Worm (Caenorhabditis elegans) whole organism, mixed stage, embryonic: Measurements from ENCODE around the gene grl-7.

ENCODE experiments used
- ces-1 ChIP-seq: fragments of 150-350 bp; optimal IDR thresholded peaks from 2 replicates; lab custom pipeline; 2014; ENCODE audit warnings: missing biosample characterization, missing genetic modification reagents, missing genetic modification characterization
- elt-1 ChIP-seq: sonication (generic microtip); optimal IDR thresholded peaks from 2 replicates; lab custom pipeline; 2017; ENCODE audit warnings: missing genetic modification characterization, mild to moderate bottlenecking, missing compliant biosample characterization, antibody characterized with exemption, moderate library complexity, borderline replicate concordance; ENCODE audit not compliant: insufficient read depth
- elt-3 ChIP-seq: fragments of 150-350 bp; optimal IDR thresholded peaks from 2 replicates; lab custom pipeline; 2014; ENCODE audit warnings: missing biosample characterization, missing genetic modification characterization
- lsy-2 ChIP-seq: fragments of 150-350 bp; optimal IDR thresholded peaks from 2 replicates; lab custom pipeline; 2014; ENCODE audit warnings: missing biosample characterization, missing genetic modification characterization
- mep-1 ChIP-seq: fragments of 150-350 bp; optimal IDR thresholded peaks from 2 replicates; lab custom pipeline; 2017; ENCODE audit warnings: missing biosample characterization, missing genetic modification reagents, missing genetic modification characterization, inconsistent platforms
- nhr-76 ChIP-seq: sonication (generic microtip); optimal IDR thresholded peaks from 2 replicates; lab custom pipeline; 2017; ENCODE audit warnings: missing biosample characterization, missing genetic modification characterization
- snpc-4 ChIP-seq: fragments of 150-350 bp; optimal IDR thresholded peaks from 2 replicates; lab custom pipeline; 2014; ENCODE audit warnings: missing biosample characterization, missing genetic modification characterization
- unc-39 ChIP-seq: fragments of 150-350 bp; optimal IDR thresholded peaks from 2 replicates; lab custom pipeline; 2014; ENCODE audit warnings: missing biosample characterization, missing genetic modification characterization
- unc-62 ChIP-seq: fragments of 150-350 bp; optimal IDR thresholded peaks from 2 replicates; lab custom pipeline; 2014; ENCODE audit warnings: missing biosample characterization, missing genetic modification reagents, missing genetic modification characterization

- TF ChIP-seq unc-62 (no peak), lsy-2 (tag; lab: Kevin White, UChicago) (no peak), unc-39 (tag; lab: Kevin White, UChicago) (no peak), ces-1 (GFP tag; lab: Kevin White, UChicago) (peak; percentile 70), nhr-76 (tag; lab: Kevin White, UChicago) (no peak), mep-1 (tag; lab: Kevin White, UChicago) (no peak), snpc-4 (no peak), elt-1 (tag; lab: Kevin White, UChicago) (no peak), elt-3 (tag; lab: Kevin White, UChicago) (no peak)
Measured at ce11 chrV:11379341-11379740, 32.5 kb upstream of the grl-7 start.
